Worm (Caenorhabditis elegans): ENCODE measurements around the gene Y66D12A.19.

DNA sequence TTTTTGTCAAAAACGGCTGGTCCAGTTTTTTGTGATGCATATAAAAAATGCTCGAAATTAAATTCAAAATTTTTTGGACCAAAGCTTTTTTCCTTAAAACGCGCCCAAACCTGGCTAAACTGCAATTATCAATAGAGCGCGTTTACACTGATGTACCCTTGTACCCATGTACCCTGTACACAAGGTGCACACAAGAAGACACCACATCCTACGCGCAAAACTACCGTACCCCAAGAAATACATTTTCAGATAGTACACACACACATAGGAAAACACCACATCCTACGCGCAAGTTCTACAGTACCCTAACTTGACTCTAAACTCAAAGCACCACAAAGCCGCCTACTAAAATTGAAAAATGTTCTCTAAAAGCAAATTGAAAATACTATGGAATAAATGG is 37.5 kb upstream of the Y66D12A.19 start:
- TF ChIP-seq elt-3 (tag; optimal IDR thresholded peaks at IDR 0.05) = no peak
- TF ChIP-seq elt-1 (tag; optimal IDR thresholded peaks at IDR 0.05) = no peak
- TF ChIP-seq dmd-4 (tag; optimal IDR thresholded peaks at IDR 0.05) = no peak
- TF ChIP-seq snpc-4 (tag; optimal IDR thresholded peaks at IDR 0.05) = no peak

Data from whole organism, L2 larva.